Fruit fly (Drosophila melanogaster): ENCODE results near the gene Sr-CIV.

Gene Sr-CIV

DNA sequence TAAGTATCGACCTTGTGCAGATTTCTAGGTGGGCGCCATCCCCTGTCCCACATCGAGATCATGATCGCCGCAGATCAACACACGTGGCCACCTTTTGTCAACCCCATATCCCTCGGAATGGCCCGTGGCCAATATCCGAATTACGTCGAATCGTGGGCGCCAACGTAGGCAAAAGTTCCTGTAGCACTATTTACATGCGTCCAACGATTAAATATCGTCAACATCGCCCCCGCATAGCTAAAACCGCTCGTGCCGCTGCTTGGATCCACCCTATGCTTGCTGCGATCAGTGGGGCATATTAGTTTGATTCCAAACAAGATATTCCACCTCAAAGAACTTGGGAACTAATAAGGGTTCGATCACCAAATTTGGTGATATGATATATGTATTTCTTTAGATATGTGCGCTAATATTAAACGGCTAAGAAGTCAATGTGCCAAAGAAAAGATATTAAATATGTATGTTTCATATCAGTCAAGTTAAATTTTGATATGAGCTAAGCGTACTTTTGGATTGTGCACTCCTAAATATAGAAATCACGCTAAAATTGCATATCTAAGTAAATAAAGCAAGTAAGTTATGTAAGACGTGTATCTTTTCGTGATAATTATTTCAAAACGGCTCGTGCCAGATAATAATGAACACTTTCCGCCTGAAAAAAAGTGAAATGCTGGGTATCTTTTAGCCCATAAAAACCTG, 46.6 kb downstream of the Sr-CIV start (continued):
- no peak for TF ChIP-seq CG7928 (GFP tag; optimal IDR thresholded peaks at IDR 0.05)
- no peak for TF ChIP-seq ac (GFP tag; optimal IDR thresholded peaks at IDR 0.05)
- TF ChIP-seq CG12391 (tag; optimal IDR thresholded peaks at IDR 0.05), result peak; percentile 21
- peak; percentile 36 for TF ChIP-seq CG13624 (GFP tag; optimal IDR thresholded peaks at IDR 0.05)
- no peak for TF ChIP-seq CG11085 (GFP tag; IDR thresholded peaks at IDR 0.05)
- no peak for TF ChIP-seq CG12236 (GFP tag; optimal IDR thresholded peaks at IDR 0.05)
- TF ChIP-seq Taf1 (GFP tag; IDR thresholded peaks at IDR 0.05), result no peak; the same call in 1 of the 2 replicates
- no peak for TF ChIP-seq CG6813 (GFP tag; optimal IDR thresholded peaks at IDR 0.05)
- TF ChIP-seq pb (GFP tag; optimal IDR thresholded peaks at IDR 0.05), result peak; percentile 14
- peak; percentile 50; the same call in 1 of the 2 replicates for TF ChIP-seq slbo (GFP tag; IDR thresholded peaks at IDR 0.05)
- TF ChIP-seq ara (GFP tag; IDR thresholded peaks at IDR 0.05), result no peak
- TF ChIP-seq lab (GFP tag; optimal IDR thresholded peaks at IDR 0.05), result no peak
- no peak for TF ChIP-seq h (optimal IDR thresholded peaks at IDR 0.05)
- peak; percentile 60 for TF ChIP-seq shn (GFP tag; optimal IDR thresholded peaks at IDR 0.05)
- TF ChIP-seq prd (optimal IDR thresholded peaks at IDR 0.05), result no peak
- peak; percentile 28; the same call in 1 of the 3 replicates for TF ChIP-seq prd (GFP tag; IDR thresholded peaks at IDR 0.05)
- no peak for TF ChIP-seq CG11560 (tag; IDR thresholded peaks at IDR 0.05)
- no peak for TF ChIP-seq Dip2 (GFP tag; IDR thresholded peaks at IDR 0.05)
- peak in 1 of 3 experiments; percentile 1 for TF ChIP-seq lola (GFP tag; optimal IDR thresholded peaks at IDR 0.05)
- no peak for TF ChIP-seq CG10431 (GFP tag; optimal IDR thresholded peaks at IDR 0.05)
- no peak for TF ChIP-seq inv (GFP tag; IDR thresholded peaks at IDR 0.05; ENCODE audit: partially characterized antibody)
- no peak for TF ChIP-seq Gsc (GFP tag; IDR thresholded peaks at IDR 0.05)
- peak; percentile 39 for TF ChIP-seq CG17385 (GFP tag; optimal IDR thresholded peaks at IDR 0.05)
- peak; percentile 38 for TF ChIP-seq sug (tag; optimal IDR thresholded peaks at IDR 0.05)
- peak; percentile 4 for TF ChIP-seq caup (GFP tag; optimal IDR thresholded peaks at IDR 0.05; ENCODE audit: severe bottlenecking)
- no peak for TF ChIP-seq CG31441 (GFP tag; IDR thresholded peaks at IDR 0.05)
- TF ChIP-seq CG12659 (GFP tag; optimal IDR thresholded peaks at IDR 0.05), result peak; percentile 45
- peak; percentile 18 for TF ChIP-seq CG1603 (tag; optimal IDR thresholded peaks at IDR 0.05)
- TF ChIP-seq H2.0 (GFP tag; IDR thresholded peaks at IDR 0.05), result peak; percentile 14; the same call in 1 of the 2 replicates
- TF ChIP-seq slp2 (GFP tag; optimal IDR thresholded peaks at IDR 0.05), result peak; percentile 52
- peak; percentile 72 for TF ChIP-seq Med (GFP tag)
- no peak for TF ChIP-seq fd64A (GFP tag; optimal IDR thresholded peaks at IDR 0.05)
- TF ChIP-seq Hsf (GFP tag; optimal IDR thresholded peaks at IDR 0.05), result peak; percentile 41
- peak; percentile 45 for TF ChIP-seq CHES-1-like (GFP tag; optimal IDR thresholded peaks at IDR 0.05)
- TF ChIP-seq CG17829 (tag; optimal IDR thresholded peaks at IDR 0.05), result peak; percentile 31
- peak; percentile 13 for TF ChIP-seq CG10654 (GFP tag; optimal IDR thresholded peaks at IDR 0.05)
- TF ChIP-seq B-H1 (GFP tag; IDR thresholded peaks at IDR 0.05), result peak; percentile 27; the same call in 1 of the 3 replicates
- TF ChIP-seq CG17328 (GFP tag; IDR thresholded peaks at IDR 0.05), result no peak
- TF ChIP-seq Oaz (GFP tag; IDR thresholded peaks at IDR 0.05), result no peak
- TF ChIP-seq Abd-B (GFP tag; optimal IDR thresholded peaks at IDR 0.05), result peak; percentile 15
- peak; percentile 36 for TF ChIP-seq slou (GFP tag; optimal IDR thresholded peaks at IDR 0.05)
- TF ChIP-seq Usf (GFP tag; optimal IDR thresholded peaks at IDR 0.05), result no peak
- TF ChIP-seq CG4854 (GFP tag; optimal IDR thresholded peaks at IDR 0.05), result peak; percentile 29
- TF ChIP-seq D (optimal IDR thresholded peaks at IDR 0.05), result no peak
- TF ChIP-seq D (GFP tag; optimal IDR thresholded peaks at IDR 0.05), result no peak
- TF ChIP-seq en (GFP tag; optimal IDR thresholded peaks at IDR 0.05), result no peak
- peak; percentile 64 for TF ChIP-seq gem (tag; optimal IDR thresholded peaks at IDR 0.05)
- TF ChIP-seq hth (optimal IDR thresholded peaks at IDR 0.05), result no peak
- peak; percentile 57 for TF ChIP-seq tio (GFP tag; optimal IDR thresholded peaks at IDR 0.05)
- peak; percentile 41 for TF ChIP-seq fd3F (GFP tag; optimal IDR thresholded peaks at IDR 0.05)
- TF ChIP-seq eyg (GFP tag; optimal IDR thresholded peaks at IDR 0.05), result no peak

All from whole organism, embryonic.